Worm (Caenorhabditis elegans) whole organism, early embryonic: ENCODE results near the gene pqn-53.

Source experiments
- ama-1 ChIP-seq: fragments of 150-350 bp; optimal IDR thresholded peaks from 2 replicates; lab custom pipeline; 2014
- ceh-36 ChIP-seq: sonication (generic microtip); optimal IDR thresholded peaks from 2 replicates; lab custom pipeline; 2016; ENCODE audit warnings: missing genetic modification characterization, inconsistent platforms, missing compliant biosample characterization
- flt-1 ChIP-seq: fragments of 200-800 bp; sonication (Bioruptor generic); IDR thresholded peaks from 2 replicates; pipeline ENCODE4 v1.3.6; 2022; ENCODE audit warnings: missing genetic modification characterization, missing compliant biosample characterization
- tbx-11 ChIP-seq: fragments of 200-800 bp; sonication (Bioruptor generic); IDR thresholded peaks from 2 replicates; pipeline ENCODE4 v1.3.6; 2022; ENCODE audit warnings: missing genetic modification characterization, missing compliant biosample characterization

ce11 chrV:12037889-12038288, 27.3 kb downstream of the pqn-53 start:
- no peak for TF ChIP-seq flt-1 (GFP tag; lab: Robert Waterston, UW)
- no peak for TF ChIP-seq ceh-36 (tag; lab: Kevin White, UChicago)
- TF ChIP-seq ama-1 = no peak
- TF ChIP-seq tbx-11 (GFP tag; lab: Robert Waterston, UW) = no peak
